Worm (Caenorhabditis elegans) whole organism, L3 larva: ENCODE measurements around the gene nhr-28.

Experiments used
- aly-2 ChIP-seq: fragments of 150-350 bp; optimal IDR thresholded peaks from 2 replicates; lab custom pipeline; 2014; ENCODE audit warnings: missing biosample characterization, missing genetic modification characterization
- elt-2 ChIP-seq: sonication (generic microtip); optimal IDR thresholded peaks from 2 replicates; lab custom pipeline; 2016; ENCODE audit warnings: missing genetic modification reagents, mild to moderate bottlenecking, missing genetic modification characterization, missing compliant biosample characterization
- elt-3 ChIP-seq, 3 experiments: fragments of 150-350 bp in 1 of 3; sonication (generic microtip) in 2 of 3; optimal IDR thresholded peaks; 2 replicates in 2 of 3; 4 replicates in 1 of 3; lab custom pipeline; 2014 to 2017; ENCODE audit warnings: missing biosample characterization in 3 of 3, missing genetic modification characterization in 3 of 3
- mdl-1 ChIP-seq: fragments of 150-350 bp; optimal IDR thresholded peaks from 2 replicates; lab custom pipeline; 2014; ENCODE audit warnings: missing biosample characterization, missing genetic modification characterization
- nhr-12 ChIP-seq: fragments of 150-350 bp; optimal IDR thresholded peaks from 2 replicates; lab custom pipeline; 2014; ENCODE audit warnings: missing biosample characterization, missing genetic modification characterization
- nhr-237 ChIP-seq: fragments of 150-350 bp; optimal IDR thresholded peaks from 2 replicates; lab custom pipeline; 2014; ENCODE audit warnings: missing biosample characterization, missing genetic modification characterization
- pha-4 ChIP-seq: fragments of 150-350 bp; optimal IDR thresholded peaks from 2 replicates; lab custom pipeline; 2014; ENCODE audit warnings: missing biosample characterization, missing genetic modification reagents, missing genetic modification characterization
- tbx-2 ChIP-seq: sonication (generic microtip); optimal IDR thresholded peaks from 2 replicates; lab custom pipeline; 2016; ENCODE audit warnings: mild to moderate bottlenecking, missing genetic modification characterization, missing compliant biosample characterization

DNA sequence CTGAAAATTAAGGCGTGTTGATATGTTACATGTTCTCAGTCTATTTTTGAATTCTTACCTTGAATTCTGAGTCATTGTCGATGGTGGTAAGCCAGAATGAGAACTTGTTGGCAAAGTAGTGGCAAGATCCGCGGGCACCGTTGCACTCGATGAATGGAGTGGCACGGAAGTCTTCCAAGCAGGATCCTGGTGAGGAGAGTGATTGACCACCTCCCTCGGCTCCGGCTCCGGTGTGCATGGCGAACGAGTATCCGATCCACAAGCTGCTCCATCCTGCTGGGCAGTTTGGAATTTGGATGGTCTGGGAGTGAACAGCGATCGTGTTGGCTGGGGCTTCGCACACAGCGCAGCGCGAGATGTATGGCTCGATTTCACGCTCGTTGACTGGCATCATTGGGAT, 26.3 kb downstream of the nhr-28 start:
- no peak for TF ChIP-seq aly-2 (tag; lab: Kevin White, UChicago)
- TF ChIP-seq pha-4 (tag; lab: Kevin White, UChicago), result no peak
- no peak for TF ChIP-seq mdl-1 (tag; lab: Kevin White, UChicago)
- no peak for TF ChIP-seq nhr-12 (tag; lab: Kevin White, UChicago)
- no peak for TF ChIP-seq elt-2 (tag; lab: Kevin White, UChicago)
- TF ChIP-seq elt-3 (tag; optimal IDR thresholded peaks at IDR 0.05; lab: Kevin White, UChicago), result no peak
- TF ChIP-seq nhr-237 (tag; lab: Kevin White, UChicago), result no peak
- TF ChIP-seq tbx-2 (tag; lab: Kevin White, UChicago), result no peak
